Worm (Caenorhabditis elegans) whole organism, L4 larva: ENCODE results near the gene Y57G7A.1.
A peak's percentile ranks its signal among the peaks of the same experiment; 100 is the strongest.

ENCODE experiments used
- F26F4.8 ChIP-seq: fragments of 200-800 bp; sonication (Bioruptor generic); conservative IDR thresholded peaks from 2 replicates; pipeline ENCODE4 v1.3.6; 2022; ENCODE audit warnings: missing genetic modification characterization, missing compliant biosample characterization
- F37D6.2 ChIP-seq: sonication (generic microtip); optimal IDR thresholded peaks from 2 replicates; lab custom pipeline; 2016; ENCODE audit warnings: mild to moderate bottlenecking, missing genetic modification characterization, missing compliant biosample characterization
- F44E2.7 ChIP-seq: fragments of 200-800 bp; sonication (Bioruptor generic); IDR thresholded peaks from 2 replicates; pipeline ENCODE4 v2.1.2; 2022; ENCODE audit warnings: missing genetic modification characterization, missing compliant biosample characterization
- T26A8.4 ChIP-seq: fragments of 200-800 bp; sonication (Bioruptor generic); IDR thresholded peaks from 2 replicates; pipeline ENCODE4 v1.3.6; 2022; ENCODE audit warnings: missing genetic modification characterization, missing compliant biosample characterization
- Y48G9A.11 ChIP-seq: fragments of 200-800 bp; sonication (Bioruptor generic); IDR thresholded peaks from 2 replicates; pipeline ENCODE4 v1.3.6; 2022; ENCODE audit warnings: missing genetic modification reagents, missing genetic modification characterization, missing compliant biosample characterization
- Y75B8A.6 ChIP-seq: fragments of 200-800 bp; sonication (Bioruptor generic); IDR thresholded peaks from 2 replicates; pipeline ENCODE4 v1.3.6; 2022; ENCODE audit warnings: missing genetic modification reagents, missing genetic modification characterization, missing compliant biosample characterization
- ZK337.2 ChIP-seq: fragments of 200-800 bp; sonication (Bioruptor generic); IDR thresholded peaks from 2 replicates; pipeline ENCODE4 v1.3.6; 2022; ENCODE audit warnings: missing genetic modification reagents, missing genetic modification characterization, missing compliant biosample characterization
- ZK546.5 ChIP-seq, 2 experiments: sonication (generic microtip); optimal IDR thresholded peaks; 2 replicates each; lab custom pipeline; 2017; ENCODE audit warnings: missing biosample characterization in 2 of 2, missing genetic modification characterization in 2 of 2
- arid-1 ChIP-seq: fragments of 200-800 bp; sonication (Bioruptor generic); conservative IDR thresholded peaks from 2 replicates; pipeline ENCODE4 v1.3.6; 2022; ENCODE audit warnings: missing genetic modification reagents, missing genetic modification characterization, missing compliant biosample characterization
- ceh-28 ChIP-seq: fragments of 150-350 bp; optimal IDR thresholded peaks from 2 replicates; lab custom pipeline; 2014; ENCODE audit warnings: missing biosample characterization, missing genetic modification reagents, missing genetic modification characterization
- ceh-32 ChIP-seq: sonication (generic microtip); optimal IDR thresholded peaks from 2 replicates; lab custom pipeline; 2016; ENCODE audit warnings: mild to moderate bottlenecking, missing genetic modification characterization, missing compliant biosample characterization; ENCODE audit not compliant: poor library complexity
- ceh-44 ChIP-seq: fragments of 200-800 bp; sonication (Bioruptor generic); IDR thresholded peaks from 2 replicates; pipeline ENCODE4 v1.3.6; 2022; ENCODE audit warnings: missing genetic modification reagents, missing genetic modification characterization, missing compliant biosample characterization
- ces-1 ChIP-seq: fragments of 150-350 bp; sonication (generic microtip); optimal IDR thresholded peaks from 4 replicates; lab custom pipeline; 2014; ENCODE audit warnings: missing biosample characterization, missing genetic modification reagents, missing genetic modification characterization
- cey-2 ChIP-seq: sonication (generic microtip); optimal IDR thresholded peaks from 3 replicates; lab custom pipeline; 2017; ENCODE audit warnings: missing genetic modification characterization, mild to moderate bottlenecking, missing compliant biosample characterization, antibody characterized with exemption, borderline replicate concordance; ENCODE audit not compliant: insufficient read depth
- ctbp-1 ChIP-seq: fragments of 200-800 bp; sonication (Bioruptor generic); IDR thresholded peaks from 2 replicates; pipeline ENCODE4 v1.3.6; 2022; ENCODE audit warnings: missing genetic modification reagents, missing genetic modification characterization, missing compliant biosample characterization
- daf-12 ChIP-seq: fragments of 150-350 bp; optimal IDR thresholded peaks from 2 replicates; lab custom pipeline; 2014; ENCODE audit warnings: missing biosample characterization, missing genetic modification reagents, missing genetic modification characterization
- daf-16 ChIP-seq, 3 experiments: sonication (generic microtip); optimal IDR thresholded peaks; 2 replicates each; lab custom pipeline; 2016 to 2017; ENCODE audit warnings: missing genetic modification characterization in 3 of 3, missing genetic modification reagents in 3 of 3, mild to moderate bottlenecking in 2 of 3, missing compliant biosample characterization in 2 of 3, missing biosample characterization in 1 of 3, moderate library complexity in 1 of 3
- dmd-9 ChIP-seq: fragments of 200-800 bp; sonication (Bioruptor generic); IDR thresholded peaks from 2 replicates; pipeline ENCODE4 v1.3.6; 2022; ENCODE audit warnings: missing genetic modification reagents, missing genetic modification characterization, missing compliant biosample characterization
- dpl-1 ChIP-seq: fragments of 150-350 bp; optimal IDR thresholded peaks from 2 replicates; lab custom pipeline; 2014; ENCODE audit warnings: missing biosample characterization, missing genetic modification reagents, missing genetic modification characterization
- egl-43 ChIP-seq: fragments of 200-800 bp; sonication (Bioruptor generic); IDR thresholded peaks from 2 replicates; pipeline ENCODE4 v1.3.6; 2022; ENCODE audit warnings: missing genetic modification reagents, missing genetic modification characterization, missing compliant biosample characterization
- fkh-10 ChIP-seq: fragments of 150-350 bp; optimal IDR thresholded peaks from 2 replicates; lab custom pipeline; 2014; ENCODE audit warnings: missing biosample characterization, missing genetic modification reagents, missing genetic modification characterization
- fos-1 ChIP-seq: fragments of 150-350 bp; optimal IDR thresholded peaks from 2 replicates; lab custom pipeline; 2014; ENCODE audit warnings: missing biosample characterization, missing genetic modification characterization
- gei-8 ChIP-seq: fragments of 200-800 bp; sonication (Bioruptor generic); optimal IDR thresholded peaks from 2 replicates; lab custom pipeline; 2018; ENCODE audit warnings: mild to moderate bottlenecking, missing genetic modification characterization, missing compliant biosample characterization
- hlh-30 ChIP-seq: sonication (generic microtip); optimal IDR thresholded peaks from 2 replicates; lab custom pipeline; 2017; ENCODE audit warnings: antibody characterized with exemption, mild to moderate bottlenecking, missing genetic modification characterization, missing compliant biosample characterization; ENCODE audit not compliant: insufficient read depth
- lim-7 ChIP-seq: fragments of 200-800 bp; sonication (Bioruptor generic); IDR thresholded peaks from 2 replicates; pipeline ENCODE4 v1.3.6; 2022; ENCODE audit warnings: missing genetic modification characterization, missing compliant biosample characterization
- lin-29 ChIP-seq: fragments of 200-800 bp; sonication (Bioruptor generic); IDR thresholded peaks from 2 replicates; pipeline ENCODE4 v1.3.6; 2022; ENCODE audit warnings: missing genetic modification reagents, missing genetic modification characterization, missing compliant biosample characterization
- lin-38 ChIP-seq: fragments of 200-800 bp; sonication (Bioruptor generic); IDR thresholded peaks from 2 replicates; pipeline ENCODE4 v1.3.6; 2022; ENCODE audit warnings: missing genetic modification reagents, missing genetic modification characterization, missing compliant biosample characterization
- lin-39 ChIP-seq: fragments of 150-350 bp; optimal IDR thresholded peaks from 2 replicates; lab custom pipeline; 2014; ENCODE audit warnings: missing biosample characterization, missing genetic modification reagents, missing genetic modification characterization
- madf-9 ChIP-seq: fragments of 200-800 bp; sonication (Bioruptor generic); conservative IDR thresholded peaks from 2 replicates; pipeline ENCODE4 v1.3.6; 2022; ENCODE audit warnings: missing genetic modification reagents, missing genetic modification characterization, missing compliant biosample characterization
- mep-1 ChIP-seq: fragments of 150-350 bp; sonication (generic microtip); optimal IDR thresholded peaks from 3 replicates; lab custom pipeline; 2014; ENCODE audit warnings: missing biosample characterization, missing genetic modification characterization
- mes-2 ChIP-seq: sonication (generic microtip); optimal IDR thresholded peaks from 2 replicates; lab custom pipeline; 2016; ENCODE audit warnings: missing genotype, mild to moderate bottlenecking, missing genetic modification characterization, missing compliant biosample characterization; ENCODE audit not compliant: poor library complexity, severe bottlenecking
- nhr-11 ChIP-seq: fragments of 150-350 bp; optimal IDR thresholded peaks from 2 replicates; lab custom pipeline; 2014; ENCODE audit warnings: missing biosample characterization, missing genetic modification characterization
- nhr-111 ChIP-seq: fragments of 200-800 bp; sonication (Bioruptor generic); optimal IDR thresholded peaks from 2 replicates; lab custom pipeline; 2018; ENCODE audit warnings: mild to moderate bottlenecking, missing genetic modification characterization, missing compliant biosample characterization
- nhr-42 ChIP-seq: fragments of 200-800 bp; sonication (Bioruptor generic); IDR thresholded peaks from 2 replicates; pipeline ENCODE4 v1.3.6; 2022; ENCODE audit warnings: missing genetic modification characterization, missing compliant biosample characterization
- nhr-6 ChIP-seq: fragments of 150-350 bp; optimal IDR thresholded peaks from 2 replicates; lab custom pipeline; 2014; ENCODE audit warnings: missing biosample characterization, missing genetic modification characterization
- nhr-76 ChIP-seq: fragments of 150-350 bp; optimal IDR thresholded peaks from 2 replicates; lab custom pipeline; 2014; ENCODE audit warnings: missing biosample characterization, missing genetic modification characterization
- rbr-2 ChIP-seq: sonication (generic microtip); optimal IDR thresholded peaks from 2 replicates; lab custom pipeline; 2016; ENCODE audit warnings: missing genotype, missing genetic modification characterization, missing compliant biosample characterization
- saeg-2 ChIP-seq: fragments of 200-800 bp; sonication (Bioruptor generic); IDR thresholded peaks from 2 replicates; pipeline ENCODE4 v1.3.6; 2022; ENCODE audit warnings: missing genetic modification reagents, missing genetic modification characterization, missing compliant biosample characterization
- sdz-12 ChIP-seq: fragments of 200-800 bp; sonication (Bioruptor generic); optimal IDR thresholded peaks from 2 replicates; lab custom pipeline; 2018; ENCODE audit warnings: mild to moderate bottlenecking, missing genetic modification characterization, missing compliant biosample characterization
- skn-1 ChIP-seq: fragments of 150-350 bp; optimal IDR thresholded peaks from 2 replicates; lab custom pipeline; 2014; ENCODE audit warnings: missing biosample characterization, missing genetic modification characterization
- snpc-4 ChIP-seq: fragments of 150-350 bp; optimal IDR thresholded peaks from 2 replicates; lab custom pipeline; 2014; ENCODE audit warnings: missing biosample characterization, missing genetic modification characterization
- spr-1 ChIP-seq: sonication (generic microtip); optimal IDR thresholded peaks from 2 replicates; lab custom pipeline; 2016; ENCODE audit warnings: mild to moderate bottlenecking, missing genetic modification characterization, missing compliant biosample characterization
- tra-1 ChIP-seq: fragments of 200-800 bp; sonication (Bioruptor generic); IDR thresholded peaks from 2 replicates; pipeline ENCODE4 v1.3.6; 2022; ENCODE audit warnings: missing genetic modification reagents, missing genetic modification characterization, missing compliant biosample characterization
- unc-130 ChIP-seq: sonication (generic microtip); optimal IDR thresholded peaks from 2 replicates; lab custom pipeline; 2016; ENCODE audit warnings: missing genetic modification reagents, missing genetic modification characterization, missing compliant biosample characterization
- unc-39 ChIP-seq: sonication (generic microtip); optimal IDR thresholded peaks from 2 replicates; lab custom pipeline; 2017; ENCODE audit warnings: missing biosample characterization, missing genetic modification characterization
- zfp-2 ChIP-seq: sonication (generic microtip); optimal IDR thresholded peaks from 2 replicates; lab custom pipeline; 2016; ENCODE audit warnings: mild to moderate bottlenecking, missing genetic modification characterization, missing compliant biosample characterization
- zip-11 ChIP-seq: fragments of 200-800 bp; sonication (Bioruptor generic); IDR thresholded peaks from 2 replicates; pipeline ENCODE4 v1.3.6; 2022; ENCODE audit warnings: missing genetic modification characterization, missing compliant biosample characterization
- ztf-11 ChIP-seq: fragments of 150-350 bp; optimal IDR thresholded peaks from 2 replicates; lab custom pipeline; 2014; ENCODE audit warnings: missing biosample characterization, missing genetic modification characterization

Gene Y57G7A.1

DNA sequence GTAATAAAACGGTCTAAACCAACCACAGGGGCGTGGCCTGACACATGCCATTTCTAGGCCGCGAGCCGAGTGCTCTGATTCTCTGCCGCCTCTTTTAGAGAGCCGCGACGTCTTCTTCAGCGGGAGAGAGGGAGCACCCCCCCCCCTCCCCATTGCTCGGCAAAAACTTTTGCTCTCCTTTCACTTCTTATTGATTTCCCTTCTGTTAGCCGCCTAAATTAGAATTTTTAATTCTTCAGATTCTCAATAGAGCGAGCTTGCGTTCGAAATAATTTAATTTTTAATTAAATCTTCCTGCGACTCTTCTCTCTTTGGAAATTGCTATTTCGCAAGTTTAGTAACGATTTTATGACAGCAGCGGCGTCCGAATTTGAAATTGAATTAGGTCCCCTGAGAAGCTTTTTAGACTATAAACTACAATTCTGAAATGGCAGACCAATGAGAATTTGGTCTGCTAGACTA is 25.0 kb downstream of the Y57G7A.1 start (continued):
- TF ChIP-seq zip-11 (GFP tag; lab: Robert Waterston, UW) (no peak), zfp-2 (tag; lab: Kevin White, UChicago) (no peak), F26F4.8 (GFP tag; lab: Robert Waterston, UW) (no peak), ceh-32 (tag; lab: Kevin White, UChicago) (no peak), nhr-6 (tag; lab: Kevin White, UChicago) (no peak), T26A8.4 (GFP tag; lab: Robert Waterston, UW) (no peak), dmd-9 (no peak), Y75B8A.6 (GFP tag; lab: Robert Waterston, UW) (no peak), nhr-42 (no peak), gei-8 (GFP tag; lab: Kevin White, UChicago) (no peak), hlh-30 (peak; percentile 19), ctbp-1 (no peak), egl-43 (GFP tag; lab: Robert Waterston, UW) (no peak), skn-1 (tag; lab: Kevin White, UChicago) (no peak), F37D6.2 (tag; lab: Kevin White, UChicago) (peak; percentile 22), nhr-111 (GFP tag; lab: Kevin White, UChicago) (no peak), ceh-44 (GFP tag; lab: Robert Waterston, UW) (no peak), unc-130 (GFP tag; lab: Kevin White, UChicago) (peak; percentile 21), unc-39 (tag; lab: Kevin White, UChicago) (no peak), daf-16 (GFP tag; optimal IDR thresholded peaks at IDR 0.05; lab: Kevin White, UChicago) (peak in 1 of 2 experiments; percentile 1), daf-16 (tag; optimal IDR thresholded peaks at IDR 0.05; lab: Kevin White, UChicago) (no peak), snpc-4 (tag; lab: Kevin White, UChicago) (no peak), nhr-11 (tag; lab: Kevin White, UChicago) (no peak), lim-7 (GFP tag; lab: Robert Waterston, UW) (0 out of 2 replicates have a peak, but pooled peaks have one; percentile 4), dpl-1 (GFP tag; lab: Kevin White, UChicago) (peak; percentile 26), madf-9 (GFP tag; lab: Robert Waterston, UW) (no peak), lin-38 (GFP tag; lab: Robert Waterston, UW) (peak; percentile 81), tra-1 (no peak), ZK337.2 (GFP tag; lab: Robert Waterston, UW) (0 out of 2 replicates have a peak, but pooled peaks have one; percentile 8), ztf-11 (tag; lab: Kevin White, UChicago) (no peak)

ce11 chrII:1324017-1324416 is 25.7 kb downstream of the Y57G7A.1 start:
- TF ChIP-seq fkh-10, result no peak
- TF ChIP-seq ces-1 (GFP tag; lab: Kevin White, UChicago), result peak; percentile 9
- TF ChIP-seq daf-12, result no peak
- TF ChIP-seq mes-2 (tag; lab: Kevin White, UChicago), result no peak

DNA sequence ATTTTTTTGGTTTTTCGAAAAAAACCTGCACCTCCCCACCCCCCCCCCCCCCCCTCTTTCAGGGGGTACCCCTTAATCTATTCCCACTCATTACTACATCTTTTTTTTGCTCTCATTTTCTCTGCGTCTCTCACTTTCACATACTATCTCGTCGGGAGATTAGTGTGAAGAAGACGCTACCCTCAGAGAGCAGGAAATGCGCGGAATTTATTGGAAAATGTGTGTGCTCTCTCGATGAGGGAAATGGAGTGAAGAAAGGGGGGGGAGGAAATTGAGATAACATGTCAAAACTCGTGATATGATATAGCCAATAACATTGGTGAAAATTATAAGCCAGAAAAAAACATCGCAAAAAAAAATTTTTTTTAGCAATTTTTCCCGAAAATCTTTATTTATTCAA is 27.3 kb downstream of the Y57G7A.1 start:
- TF ChIP-seq fos-1 (tag; lab: Kevin White, UChicago) (no peak), lin-29 (GFP tag; lab: Robert Waterston, UW) (no peak), saeg-2 (GFP tag; lab: Robert Waterston, UW) (no peak), F44E2.7 (GFP tag; lab: Robert Waterston, UW) (no peak), spr-1 (tag; lab: Kevin White, UChicago) (no peak), mep-1 (tag; lab: Kevin White, UChicago) (no peak), nhr-76 (no peak), arid-1 (GFP tag; lab: Robert Waterston, UW) (no peak), sdz-12 (GFP tag; lab: Kevin White, UChicago) (no peak), ceh-28 (tag; lab: Kevin White, UChicago) (no peak), lin-39 (tag; lab: Kevin White, UChicago) (no peak), rbr-2 (tag; lab: Kevin White, UChicago) (no peak), ZK546.5 (tag; optimal IDR thresholded peaks at IDR 0.05; lab: Kevin White, UChicago) (no peak), daf-12 (no peak), ZK337.2 (GFP tag; lab: Robert Waterston, UW) (no peak), Y48G9A.11 (no peak), cey-2 (tag; lab: Kevin White, UChicago) (no peak)
